Worm (Caenorhabditis elegans) whole organism, young adult: Measurements from ENCODE around the gene idpa-3.

Experiments
- B0336.3 ChIP-seq: fragments of 200-800 bp; sonication (Bioruptor generic); IDR thresholded peaks from 2 replicates; pipeline ENCODE4 v1.3.6; 2022; ENCODE audit warnings: missing genetic modification characterization, missing compliant biosample characterization
- F23B12.7 ChIP-seq: sonication (generic microtip); optimal IDR thresholded peaks from 2 replicates; lab custom pipeline; 2017; ENCODE audit warnings: missing genetic modification characterization, mild to moderate bottlenecking, missing compliant biosample characterization, antibody characterized with exemption, moderate library complexity; ENCODE audit not compliant: insufficient read depth
- F39B2.1 ChIP-seq: fragments of 200-800 bp; sonication (Bioruptor generic); IDR thresholded peaks from 2 replicates; pipeline ENCODE4 v1.3.6; 2022; ENCODE audit warnings: missing genetic modification reagents, missing genetic modification characterization, missing compliant biosample characterization
- K11D2.4 ChIP-seq: fragments of 200-800 bp; sonication (Bioruptor generic); IDR thresholded peaks from 2 replicates; pipeline ENCODE4 v1.3.6; 2022; ENCODE audit warnings: missing genetic modification reagents, missing genetic modification characterization, missing compliant biosample characterization
- K12H6.12 ChIP-seq: fragments of 200-800 bp; sonication (Bioruptor generic); optimal IDR thresholded peaks from 2 replicates; lab custom pipeline; 2018; ENCODE audit warnings: mild to moderate bottlenecking, missing genetic modification characterization, missing compliant biosample characterization
- Y53G8AR.9 ChIP-seq: fragments of 200-800 bp; sonication (Bioruptor generic); conservative IDR thresholded peaks from 2 replicates; pipeline ENCODE4 v1.3.6; 2022; ENCODE audit warnings: missing genetic modification reagents, missing genetic modification characterization, missing compliant biosample characterization
- Y56A3A.18 ChIP-seq: fragments of 200-800 bp; sonication (Bioruptor generic); IDR thresholded peaks from 2 replicates; pipeline ENCODE4 v1.3.6; 2022; ENCODE audit warnings: missing genetic modification reagents, missing genetic modification characterization, missing compliant biosample characterization
- Y67H2A.10 ChIP-seq: fragments of 200-800 bp; sonication (Bioruptor generic); conservative IDR thresholded peaks from 2 replicates; pipeline ENCODE4 v1.3.6; 2022; ENCODE audit warnings: missing genetic modification reagents, missing genetic modification characterization, missing compliant biosample characterization
- ZK185.1 ChIP-seq: sonication (generic microtip); optimal IDR thresholded peaks from 2 replicates; lab custom pipeline; 2016; ENCODE audit warnings: mild to moderate bottlenecking, missing genetic modification characterization, missing compliant biosample characterization; ENCODE audit not compliant: poor library complexity, severe bottlenecking
- akir-1 ChIP-seq: fragments of 200-800 bp; sonication (Bioruptor generic); optimal IDR thresholded peaks from 2 replicates; lab custom pipeline; 2018; ENCODE audit warnings: mild to moderate bottlenecking, missing genetic modification characterization, moderate library complexity, missing compliant biosample characterization
- bed-2 ChIP-seq: fragments of 200-800 bp; sonication (Bioruptor generic); IDR thresholded peaks from 2 replicates; pipeline ENCODE4 v1.3.6; 2022; ENCODE audit warnings: missing genetic modification reagents, missing genetic modification characterization, missing compliant biosample characterization
- ccch-3 ChIP-seq: fragments of 200-800 bp; sonication (Bioruptor generic); optimal IDR thresholded peaks from 2 replicates; lab custom pipeline; 2018; ENCODE audit warnings: mild to moderate bottlenecking, missing genetic modification characterization, missing compliant biosample characterization
- cebp-2 ChIP-seq: fragments of 200-800 bp; sonication (Bioruptor generic); IDR thresholded peaks from 2 replicates; pipeline ENCODE4 v1.3.6; 2022; ENCODE audit warnings: missing genetic modification characterization, missing compliant biosample characterization
- ceh-40 ChIP-seq: fragments of 200-800 bp; sonication (Bioruptor generic); IDR thresholded peaks from 2 replicates; pipeline ENCODE4 v1.3.6; 2022; ENCODE audit warnings: missing genetic modification characterization, missing compliant biosample characterization
- ceh-79 ChIP-seq: sonication (generic microtip); optimal IDR thresholded peaks from 2 replicates; lab custom pipeline; 2017; ENCODE audit warnings: mild to moderate bottlenecking, missing genetic modification characterization, missing compliant biosample characterization
- dox-1 ChIP-seq: fragments of 200-800 bp; sonication (Bioruptor generic); IDR thresholded peaks from 2 replicates; pipeline ENCODE4 v1.3.6; 2022; ENCODE audit warnings: missing genetic modification reagents, missing genetic modification characterization, missing compliant biosample characterization
- egl-18 ChIP-seq: fragments of 200-800 bp; sonication (Bioruptor generic); IDR thresholded peaks from 2 replicates; pipeline ENCODE4 v1.3.6; 2022; ENCODE audit warnings: missing genetic modification reagents, missing genetic modification characterization, missing compliant biosample characterization
- egl-44 ChIP-seq: fragments of 200-800 bp; sonication (Bioruptor generic); IDR thresholded peaks from 2 replicates; pipeline ENCODE4 v1.3.6; 2022; ENCODE audit warnings: missing genetic modification reagents, missing genetic modification characterization, missing compliant biosample characterization
- egrh-3 ChIP-seq: fragments of 200-800 bp; sonication (Bioruptor generic); IDR thresholded peaks from 2 replicates; pipeline ENCODE4 v1.3.6; 2022; ENCODE audit warnings: missing genetic modification reagents, missing genetic modification characterization, missing compliant biosample characterization
- fkh-3 ChIP-seq: sonication (generic microtip); optimal IDR thresholded peaks from 2 replicates; lab custom pipeline; 2016; ENCODE audit warnings: mild to moderate bottlenecking, missing genetic modification characterization, missing compliant biosample characterization
- gei-17 ChIP-seq: fragments of 200-800 bp; sonication (Bioruptor generic); optimal IDR thresholded peaks from 2 replicates; lab custom pipeline; 2018; ENCODE audit warnings: mild to moderate bottlenecking, missing genetic modification characterization, missing compliant biosample characterization
- him-1 ChIP-seq: sonication (generic microtip); optimal IDR thresholded peaks from 2 replicates; lab custom pipeline; 2016; ENCODE audit warnings: missing genotype, missing genetic modification reagents, missing genetic modification characterization, missing compliant biosample characterization
- hmg-1.2 ChIP-seq: fragments of 200-800 bp; sonication (Bioruptor generic); IDR thresholded peaks from 2 replicates; pipeline ENCODE4 v1.3.6; 2022; ENCODE audit warnings: missing genetic modification reagents, missing genetic modification characterization, missing compliant biosample characterization
- hsf-1 ChIP-seq: fragments of 200-800 bp; sonication (Bioruptor generic); IDR thresholded peaks from 2 replicates; pipeline ENCODE4 v1.3.6; 2022; ENCODE audit warnings: missing genetic modification reagents, missing genetic modification characterization, missing compliant biosample characterization
- let-607 ChIP-seq, 2 experiments: fragments of 200-800 bp in 1 of 2; sonication (Bioruptor generic) in 1 of 2; sonication (generic microtip) in 1 of 2; optimal IDR thresholded peaks; 2 replicates each; lab custom pipeline; 2016 to 2018; ENCODE audit warnings: mild to moderate bottlenecking in 2 of 2, missing compliant biosample characterization in 2 of 2, missing genetic modification characterization in 2 of 2, moderate library complexity in 2 of 2, missing genotype in 1 of 2
- lin-35 ChIP-seq, 3 experiments: fragments of 150-350 bp in 2 of 3; sonication (generic microtip) in 1 of 3; optimal IDR thresholded peaks; 2 replicates each; lab custom pipeline; 2014 to 2018; ENCODE audit warnings: missing biosample characterization in 3 of 3, missing genetic modification characterization in 3 of 3, missing genetic modification reagents in 3 of 3
- madf-3 ChIP-seq: fragments of 200-800 bp; sonication (Bioruptor generic); IDR thresholded peaks from 2 replicates; pipeline ENCODE4 v1.3.6; 2022; ENCODE audit warnings: missing genetic modification reagents, missing genetic modification characterization, missing compliant biosample characterization
- mel-28 ChIP-seq: sonication (generic microtip); optimal IDR thresholded peaks from 2 replicates; lab custom pipeline; 2016; ENCODE audit warnings: borderline replicate concordance, mild to moderate bottlenecking, missing genetic modification characterization, missing compliant biosample characterization
- mxl-1 ChIP-seq: sonication (generic microtip); optimal IDR thresholded peaks from 2 replicates; lab custom pipeline; 2016; ENCODE audit warnings: missing genetic modification characterization, missing compliant biosample characterization
- nhr-27 ChIP-seq: fragments of 200-800 bp; sonication (Bioruptor generic); optimal IDR thresholded peaks from 2 replicates; lab custom pipeline; 2018; ENCODE audit warnings: mild to moderate bottlenecking, missing genetic modification characterization, moderate library complexity, missing compliant biosample characterization
- nhr-80 ChIP-seq: sonication (generic microtip); optimal IDR thresholded peaks from 2 replicates; lab custom pipeline; 2016; ENCODE audit warnings: missing genetic modification characterization, missing compliant biosample characterization
- rec-8 ChIP-seq, 2 experiments: sonication (generic microtip); optimal IDR thresholded peaks; 2 replicates each; lab custom pipeline; 2016; ENCODE audit warnings: mild to moderate bottlenecking in 2 of 2, missing genetic modification characterization in 2 of 2, missing genetic modification reagents in 2 of 2, missing genotype in 2 of 2, missing biosample characterization in 1 of 2, missing compliant biosample characterization in 1 of 2, moderate library complexity in 1 of 2
- sea-2 ChIP-seq: fragments of 200-800 bp; sonication (Bioruptor generic); IDR thresholded peaks from 2 replicates; pipeline ENCODE4 v1.3.6; 2022; ENCODE audit warnings: missing genetic modification characterization, missing compliant biosample characterization
- snpc-1.1 ChIP-seq: sonication (generic microtip); optimal IDR thresholded peaks from 2 replicates; lab custom pipeline; 2017; ENCODE audit warnings: missing genetic modification characterization, mild to moderate bottlenecking, missing compliant biosample characterization, antibody characterized with exemption, moderate library complexity, missing genotype, missing genetic modification reagents; ENCODE audit not compliant: insufficient read depth
- snpc-3.4 ChIP-seq: sonication (generic microtip); optimal IDR thresholded peaks from 2 replicates; lab custom pipeline; 2017; ENCODE audit warnings: missing genetic modification characterization, mild to moderate bottlenecking, missing compliant biosample characterization, antibody characterized with exemption, moderate library complexity, missing genotype, missing genetic modification reagents
- snpc-4 ChIP-seq, 5 experiments: fragments of 150-350 bp in 1 of 5; sonication (generic microtip) in 4 of 5; optimal IDR thresholded peaks; 2 replicates each; lab custom pipeline; 2014 to 2018; ENCODE audit warnings: missing genetic modification characterization in 5 of 5, missing biosample characterization in 3 of 5, antibody characterized with exemption in 2 of 5, mild to moderate bottlenecking in 2 of 5, missing compliant biosample characterization in 2 of 5, missing genotype in 2 of 5, moderate library complexity in 2 of 5, missing genetic modification reagents in 1 of 5
- somi-1 ChIP-seq: fragments of 200-800 bp; sonication (Bioruptor generic); optimal IDR thresholded peaks from 2 replicates; lab custom pipeline; 2018; ENCODE audit warnings: mild to moderate bottlenecking, missing genetic modification characterization, missing compliant biosample characterization
- unc-130 ChIP-seq: sonication (generic microtip); optimal IDR thresholded peaks from 2 replicates; lab custom pipeline; 2016; ENCODE audit warnings: missing genetic modification reagents, missing genetic modification characterization, missing compliant biosample characterization
- zfh-2 ChIP-seq: fragments of 200-800 bp; sonication (Bioruptor generic); conservative IDR thresholded peaks from 2 replicates; pipeline ENCODE4 v1.3.6; 2022; ENCODE audit warnings: missing genetic modification reagents, missing genetic modification characterization, missing compliant biosample characterization
- ztf-18 ChIP-seq: sonication (generic microtip); optimal IDR thresholded peaks from 2 replicates; lab custom pipeline; 2016; ENCODE audit warnings: missing genotype, mild to moderate bottlenecking, missing genetic modification characterization, missing compliant biosample characterization
- ztf-22 ChIP-seq: fragments of 200-800 bp; sonication (Bioruptor generic); optimal IDR thresholded peaks from 2 replicates; lab custom pipeline; 2018; ENCODE audit warnings: mild to moderate bottlenecking, missing genetic modification characterization, moderate library complexity, missing compliant biosample characterization
- ztf-28 ChIP-seq: fragments of 200-800 bp; sonication (Bioruptor generic); IDR thresholded peaks from 2 replicates; pipeline ENCODE4 v1.3.6; 2022; ENCODE audit warnings: missing genetic modification reagents, missing genetic modification characterization, missing compliant biosample characterization

The idpa-3 gene

DNA sequence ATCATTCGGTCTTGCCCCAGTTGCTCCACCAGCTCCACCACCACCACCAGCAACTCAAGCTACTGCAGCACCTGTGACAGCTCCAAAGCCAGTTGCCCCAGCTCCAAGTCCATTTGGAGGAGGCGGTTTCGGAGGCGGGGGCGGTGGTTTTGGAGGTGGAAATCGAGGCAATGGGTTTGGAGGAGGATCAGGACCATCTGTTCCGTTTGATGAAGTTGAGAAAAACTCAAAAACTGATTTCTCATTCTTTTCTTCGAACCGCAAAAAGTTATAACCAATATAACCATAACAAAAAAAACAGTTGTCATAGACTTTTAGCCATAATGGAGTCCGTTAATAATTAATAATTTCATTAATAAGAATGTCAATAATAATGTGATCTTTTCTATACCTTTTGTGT is 14.8 kb upstream of the idpa-3 start:
- TF ChIP-seq cebp-2 (GFP tag; lab: Robert Waterston, UW): 0 out of 2 replicates have a peak, but pooled peaks have one; percentile 25
- no peak for TF ChIP-seq rec-8 (tag; optimal IDR thresholded peaks at IDR 0.05; lab: Kevin White, UChicago)
- TF ChIP-seq egrh-3 (GFP tag; lab: Robert Waterston, UW): peak; percentile 40; the same call in 1 of the 2 replicates
- TF ChIP-seq mel-28: no peak
- TF ChIP-seq hmg-1.2: no peak

DNA sequence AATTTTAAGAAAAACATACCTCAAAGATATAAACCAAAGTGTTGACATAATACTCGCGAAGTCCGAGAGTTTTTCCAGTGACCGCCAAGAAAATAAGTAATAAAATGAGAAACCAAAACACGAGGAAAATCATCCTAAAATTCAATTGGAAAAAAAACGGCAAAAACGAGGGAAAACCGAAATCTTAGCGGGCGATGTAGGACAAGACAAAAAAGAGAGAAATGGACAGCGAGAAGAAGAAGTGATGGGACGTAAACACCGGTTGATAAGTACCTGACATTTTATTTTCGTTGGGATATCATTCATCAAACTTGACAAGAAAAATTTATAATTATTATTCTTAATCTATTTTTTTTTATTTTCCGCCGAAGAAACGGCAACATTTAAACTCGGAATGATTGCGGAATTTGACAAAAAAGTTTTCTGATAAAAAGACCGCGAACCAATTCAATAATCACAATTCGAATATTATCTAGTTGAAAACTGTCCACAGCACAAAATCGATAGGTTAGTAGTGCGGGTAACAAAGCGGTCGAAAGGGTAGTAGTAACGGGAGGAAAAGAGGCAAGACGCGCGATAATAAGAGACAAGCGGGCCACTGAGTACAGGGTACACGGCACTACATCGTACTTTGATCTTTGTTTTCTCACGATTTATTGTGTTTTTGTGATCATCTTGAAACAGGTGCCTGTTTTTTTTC is 8.8 kb upstream of the idpa-3 start, which contains the start of gene acl-5:
acl-5 (minus strand) TSS at position 134 of the 700 bp plus-strand sequence.
- TF ChIP-seq Y67H2A.10: no peak
- no peak for TF ChIP-seq snpc-1.1
- no peak for TF ChIP-seq somi-1
- TF ChIP-seq F23B12.7 (tag; lab: Kevin White, UChicago): peak; percentile 1
- peak; percentile 50 for TF ChIP-seq nhr-80

DNA sequence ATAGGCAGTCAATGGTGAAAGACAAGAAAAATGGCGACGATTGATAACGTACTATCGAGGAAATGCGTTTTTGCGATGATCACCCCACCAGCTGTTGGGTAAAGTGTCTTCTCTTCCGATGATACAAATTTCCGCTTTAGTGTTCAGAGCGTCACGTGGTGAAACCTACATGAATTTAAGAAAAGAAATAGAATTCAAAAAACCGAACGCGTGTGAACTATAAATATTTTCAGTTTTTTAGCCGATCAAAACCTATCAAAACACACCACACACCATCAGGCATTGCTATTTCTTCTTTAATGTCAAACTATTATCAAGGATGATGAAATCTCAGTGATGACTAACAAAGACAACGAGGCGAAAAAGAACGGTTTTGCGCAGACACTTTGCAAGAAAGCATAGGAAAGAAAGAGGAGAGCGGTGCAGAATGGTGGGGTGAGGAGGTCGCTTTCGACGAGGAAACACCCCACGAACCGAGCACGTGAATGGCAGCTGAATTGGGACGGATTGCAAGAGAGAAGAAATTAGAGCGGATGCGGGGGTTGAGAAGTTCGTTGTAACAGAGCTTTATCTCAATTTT is 4.1 kb upstream of the idpa-3 start:
- TF ChIP-seq dox-1 (GFP tag; lab: Robert Waterston, UW) (no peak), K12H6.12 (peak; percentile 22), him-1 (no peak), bed-2 (GFP tag; lab: Robert Waterston, UW) (no peak), ceh-79 (tag; lab: Kevin White, UChicago) (no peak), let-607 (tag; optimal IDR thresholded peaks at IDR 0.05; lab: Kevin White, UChicago) (peak in 1 of 2 experiments; percentile 3), Y56A3A.18 (no peak), ztf-22 (GFP tag; lab: Kevin White, UChicago) (no peak), ZK185.1 (no peak), unc-130 (GFP tag; lab: Kevin White, UChicago) (no peak), Y53G8AR.9 (GFP tag; lab: Robert Waterston, UW) (no peak), snpc-4 (GFP tag; optimal IDR thresholded peaks at IDR 0.05; lab: Kevin White, UChicago) (no peak), snpc-4 (tag; optimal IDR thresholded peaks at IDR 0.05; lab: Kevin White, UChicago) (no peak), fkh-3 (no peak), mxl-1 (tag; lab: Kevin White, UChicago) (no peak), snpc-3.4 (no peak), K11D2.4 (GFP tag; lab: Robert Waterston, UW) (peak; percentile 38; the same call in 1 of the 2 replicates), madf-3 (GFP tag; lab: Robert Waterston, UW) (no peak), ztf-28 (no peak), nhr-27 (tag; lab: Kevin White, UChicago) (no peak), snpc-1.1 (no peak), egl-18 (no peak), zfh-2 (GFP tag; lab: Robert Waterston, UW) (peak; percentile 78), ztf-18 (tag; lab: Kevin White, UChicago) (no peak), B0336.3 (GFP tag; lab: Robert Waterston, UW) (peak; percentile 31; the same call in 1 of the 2 replicates), hsf-1 (GFP tag; lab: Robert Waterston, UW) (no peak), akir-1 (no peak), sea-2 (no peak), ceh-40 (GFP tag; lab: Robert Waterston, UW) (no peak), gei-17 (GFP tag; lab: Kevin White, UChicago) (peak; percentile 23), ccch-3 (no peak), F39B2.1 (GFP tag; lab: Robert Waterston, UW) (no peak), lin-35 (GFP tag; optimal IDR thresholded peaks at IDR 0.05; lab: Kevin White, UChicago) (no peak), egrh-3 (GFP tag; lab: Robert Waterston, UW) (no peak), egl-44 (no peak)
